Fruit fly (Drosophila melanogaster) whole organism, embryonic: ENCODE results near the gene CG33160.

ENCODE experiments used
- Atf3 ChIP-seq: fragments of 200-800 bp; sonication (Bioruptor generic); optimal IDR thresholded peaks from 3 replicates; lab custom pipeline; 2016; ENCODE audit warnings: missing biosample characterization, missing genetic modification characterization
- CG10274 ChIP-seq: fragments of 200-800 bp; sonication (Bioruptor generic); optimal IDR thresholded peaks from 3 replicates; lab custom pipeline; 2017; ENCODE audit warnings: missing biosample characterization, mild to moderate bottlenecking, missing genetic modification characterization
- CG10321 ChIP-seq: fragments of 200-800 bp; sonication (Bioruptor generic); IDR thresholded peaks from 2 replicates; pipeline ENCODE4 v1.3.6; 2022; ENCODE audit warnings: missing biosample characterization, missing genetic modification characterization
- CG10366 ChIP-seq: fragments of 200-800 bp; sonication (Bioruptor generic); IDR thresholded peaks from 2 replicates; pipeline ENCODE4 v1.3.6; 2022; ENCODE audit warnings: missing biosample characterization, missing genetic modification characterization
- CG10431 ChIP-seq: fragments of 200-800 bp; sonication (Bioruptor generic); optimal IDR thresholded peaks from 3 replicates; lab custom pipeline; 2018; ENCODE audit warnings: missing biosample characterization, mild to moderate bottlenecking, missing genetic modification characterization
- CG10462 ChIP-seq: fragments of 200-800 bp; sonication (Bioruptor generic); optimal IDR thresholded peaks from 2 replicates; lab custom pipeline; 2016; ENCODE audit warnings: missing biosample characterization, missing genetic modification characterization
- CG12219 ChIP-seq: fragments of 200-800 bp; sonication (Bioruptor generic); optimal IDR thresholded peaks from 3 replicates; lab custom pipeline; 2018; ENCODE audit warnings: missing biosample characterization, mild to moderate bottlenecking, missing genetic modification characterization
- CG14014 ChIP-seq: fragments of 200-800 bp; sonication (Bioruptor generic); IDR thresholded peaks from 2 replicates; pipeline ENCODE4 v1.3.6; 2022; ENCODE audit warnings: missing biosample characterization, missing genetic modification characterization
- CG16779 ChIP-seq: fragments of 200-800 bp; sonication (Bioruptor generic); IDR thresholded peaks from 2 replicates; pipeline ENCODE4 v1.3.6; 2022; ENCODE audit warnings: missing biosample characterization, missing genetic modification characterization
- CG16813 ChIP-seq: fragments of 200-800 bp; sonication (Bioruptor generic); IDR thresholded peaks from 3 replicates; pipeline ENCODE4 v1.3.6; 2022; ENCODE audit warnings: missing biosample characterization, missing genetic modification characterization; ENCODE audit not compliant: partially characterized antibody
- CG17829 ChIP-seq: fragments of 200-800 bp; optimal IDR thresholded peaks from 2 replicates; lab custom pipeline; 2019; ENCODE audit warnings: missing biosample characterization, mild to moderate bottlenecking, missing genetic modification characterization, moderate library complexity
- CG31224 ChIP-seq: fragments of 200-800 bp; sonication (Bioruptor generic); IDR thresholded peaks from 2 replicates; pipeline ENCODE4 v1.3.6; 2022; ENCODE audit warnings: missing biosample characterization, missing genetic modification characterization
- CG32532 ChIP-seq: fragments of 200-800 bp; sonication (Bioruptor generic); IDR thresholded peaks from 2 replicates; pipeline ENCODE4 v1.3.6; 2022; ENCODE audit warnings: missing biosample characterization, missing genetic modification characterization
- CG7271 ChIP-seq: fragments of 200-800 bp; sonication (Bioruptor generic); optimal IDR thresholded peaks from 2 replicates; lab custom pipeline; 2018; ENCODE audit warnings: missing biosample characterization, mild to moderate bottlenecking, missing genetic modification characterization, moderate library complexity
- CG7928 ChIP-seq: fragments of 200-800 bp; sonication (Bioruptor generic); optimal IDR thresholded peaks from 2 replicates; lab custom pipeline; 2017; ENCODE audit warnings: missing biosample characterization, mild to moderate bottlenecking, missing genetic modification characterization
- CG8478 ChIP-seq: fragments of >200 bp; optimal IDR thresholded peaks from 2 replicates; lab custom pipeline; 2018
- CrebB ChIP-seq: fragments of 200-800 bp; sonication (Bioruptor generic); optimal IDR thresholded peaks from 3 replicates; lab custom pipeline; 2018; ENCODE audit warnings: missing biosample characterization, mild to moderate bottlenecking, missing genetic modification characterization
- Dbx ChIP-seq: fragments of 200-800 bp; sonication (Bioruptor generic); IDR thresholded peaks from 3 replicates; pipeline ENCODE4 v1.3.6; 2022; ENCODE audit warnings: missing biosample characterization, missing genetic modification characterization
- Dip3 ChIP-seq: fragments of 200-800 bp; sonication (Bioruptor generic); optimal IDR thresholded peaks from 3 replicates; lab custom pipeline; 2016; ENCODE audit warnings: missing biosample characterization, missing genetic modification characterization
- Doc2 ChIP-seq: fragments of 200-800 bp; sonication (Bioruptor generic); IDR thresholded peaks from 2 replicates; pipeline ENCODE4 v1.3.6; 2022; ENCODE audit warnings: missing biosample characterization, missing genetic modification characterization
- Doc3 ChIP-seq: fragments of 200-800 bp; sonication (Bioruptor generic); IDR thresholded peaks from 3 replicates; pipeline ENCODE4 v1.3.6; 2022; ENCODE audit warnings: missing biosample characterization, missing genetic modification characterization; ENCODE audit not compliant: partially characterized antibody
- E2f2 ChIP-seq: fragments of 200-800 bp; sonication (Bioruptor generic); IDR thresholded peaks from 2 replicates; pipeline ENCODE4 v1.3.6; 2022; ENCODE audit warnings: missing biosample characterization, missing genetic modification characterization
- Fer3 ChIP-seq: fragments of 200-800 bp; sonication (Bioruptor generic); optimal IDR thresholded peaks from 2 replicates; lab custom pipeline; 2018; ENCODE audit warnings: missing biosample characterization, mild to moderate bottlenecking, missing genetic modification characterization, moderate library complexity
- H15 ChIP-seq: fragments of 200-800 bp; sonication (Bioruptor generic); IDR thresholded peaks from 3 replicates; pipeline ENCODE4 v1.3.6; 2022; ENCODE audit warnings: missing biosample characterization, missing genetic modification characterization
- HmgZ ChIP-seq: fragments of 200-800 bp; sonication (Bioruptor generic); optimal IDR thresholded peaks from 2 replicates; lab custom pipeline; 2018; ENCODE audit warnings: missing biosample characterization, mild to moderate bottlenecking, missing genetic modification characterization
- Pdp1 ChIP-seq, 2 experiments: fragments of 200-800 bp; sonication (Bioruptor generic); optimal IDR thresholded peaks; 3 replicates each; lab custom pipeline; 2016; ENCODE audit warnings: missing biosample characterization in 2 of 2, missing genetic modification characterization in 2 of 2, mild to moderate bottlenecking in 1 of 2, moderate library complexity in 1 of 2
- Six4 ChIP-seq: fragments of 200-800 bp; sonication (Bioruptor generic); optimal IDR thresholded peaks from 2 replicates; lab custom pipeline; 2016; ENCODE audit warnings: missing biosample characterization, missing genetic modification characterization
- TFAM ChIP-seq: fragments of 200-800 bp; sonication (Bioruptor generic); optimal IDR thresholded peaks from 2 replicates; lab custom pipeline; 2017; ENCODE audit warnings: missing biosample characterization, missing genetic modification characterization, inconsistent platforms
- ab ChIP-seq: fragments of 200-800 bp; sonication (Bioruptor generic); optimal IDR thresholded peaks from 2 replicates; lab custom pipeline; 2016; ENCODE audit warnings: missing biosample characterization, missing genetic modification characterization
- abd-A ChIP-seq: fragments of 200-800 bp; sonication (Bioruptor generic); optimal IDR thresholded peaks from 3 replicates; lab custom pipeline; 2019; ENCODE audit warnings: missing biosample characterization, mild to moderate bottlenecking, missing genetic modification characterization, moderate library complexity
- ash1 ChIP-seq: fragments of 200-800 bp; sonication (Bioruptor generic); optimal IDR thresholded peaks from 2 replicates; lab custom pipeline; 2018; ENCODE audit warnings: missing biosample characterization, mild to moderate bottlenecking, missing genetic modification characterization
- dysf ChIP-seq: fragments of 200-800 bp; sonication (Bioruptor generic); IDR thresholded peaks from 3 replicates; pipeline ENCODE4 v1.3.6; 2022; ENCODE audit warnings: missing biosample characterization, missing genetic modification characterization
- gcm ChIP-seq: fragments of 200-800 bp; sonication (Bioruptor generic); optimal IDR thresholded peaks from 2 replicates; lab custom pipeline; 2019; ENCODE audit warnings: missing biosample characterization, mild to moderate bottlenecking, missing genetic modification characterization, moderate library complexity
- gcm2 ChIP-seq: fragments of 200-800 bp; sonication (Bioruptor generic); optimal IDR thresholded peaks from 2 replicates; lab custom pipeline; 2016; ENCODE audit warnings: missing biosample characterization, missing genetic modification characterization
- gem ChIP-seq: fragments of 200-800 bp; sonication (Bioruptor generic); optimal IDR thresholded peaks from 2 replicates; lab custom pipeline; 2019; ENCODE audit warnings: missing biosample characterization, mild to moderate bottlenecking, missing genetic modification characterization, moderate library complexity
- jigr1 ChIP-seq: fragments of 200-800 bp; sonication (Bioruptor generic); IDR thresholded peaks from 3 replicates; pipeline ENCODE4 v1.3.6; 2022; ENCODE audit warnings: missing biosample characterization, missing genetic modification characterization
- jing ChIP-seq: fragments of 200-800 bp; sonication (Bioruptor generic); optimal IDR thresholded peaks from 2 replicates; lab custom pipeline; 2018; ENCODE audit warnings: missing biosample characterization, mild to moderate bottlenecking, missing genetic modification characterization
- mirr ChIP-seq: fragments of 200-800 bp; sonication (Bioruptor generic); optimal IDR thresholded peaks from 3 replicates; lab custom pipeline; 2018; ENCODE audit warnings: missing biosample characterization, mild to moderate bottlenecking, missing genetic modification characterization
- pfk ChIP-seq: fragments of 200-800 bp; sonication (Bioruptor generic); optimal IDR thresholded peaks from 2 replicates; lab custom pipeline; 2018; ENCODE audit warnings: missing biosample characterization, mild to moderate bottlenecking, missing genetic modification characterization, moderate library complexity
- pum ChIP-seq: fragments of 200-800 bp; sonication (Bioruptor generic); optimal IDR thresholded peaks from 2 replicates; lab custom pipeline; 2016; ENCODE audit warnings: missing biosample characterization, missing genetic modification characterization
- rib ChIP-seq: fragments of 200-800 bp; sonication (Bioruptor generic); IDR thresholded peaks from 2 replicates; pipeline ENCODE4 v1.3.6; 2022; ENCODE audit warnings: missing biosample characterization, missing genetic modification characterization
- ro ChIP-seq: fragments of 200-800 bp; sonication (Bioruptor generic); IDR thresholded peaks from 2 replicates; pipeline ENCODE4 v1.3.6; 2022; ENCODE audit warnings: missing biosample characterization, missing genetic modification characterization
- run ChIP-seq: fragments of 200-800 bp; sonication (Bioruptor generic); optimal IDR thresholded peaks from 3 replicates; lab custom pipeline; 2018; ENCODE audit warnings: missing biosample characterization, mild to moderate bottlenecking, missing genetic modification characterization
- sc ChIP-seq, 3 experiments: fragments of >200 bp in 2 of 3; fragments of 200-800 bp in 1 of 3; sonication (Bioruptor generic) in 1 of 3; optimal IDR thresholded peaks; 2 replicates in 2 of 3; 3 replicates in 1 of 3; lab custom pipeline; 2017; ENCODE audit warnings: mild to moderate bottlenecking in 1 of 3, missing biosample characterization in 1 of 3, missing genetic modification characterization in 1 of 3, missing genetic modification reagents in 1 of 3
- schlank ChIP-seq: fragments of 200-800 bp; sonication (Bioruptor generic); optimal IDR thresholded peaks from 2 replicates; lab custom pipeline; 2018; ENCODE audit warnings: missing biosample characterization, mild to moderate bottlenecking, missing genetic modification characterization
- so ChIP-seq: fragments of 200-800 bp; sonication (Bioruptor generic); IDR thresholded peaks from 3 replicates; pipeline ENCODE4 v1.3.6; 2022; ENCODE audit warnings: missing biosample characterization, missing genetic modification characterization
- stwl ChIP-seq: fragments of 200-800 bp; sonication (Bioruptor generic); optimal IDR thresholded peaks from 3 replicates; lab custom pipeline; 2018; ENCODE audit warnings: missing biosample characterization, mild to moderate bottlenecking, missing genetic modification characterization, moderate library complexity
- trem ChIP-seq: fragments of 200-800 bp; optimal IDR thresholded peaks from 3 replicates; lab custom pipeline; 2019; ENCODE audit warnings: missing biosample characterization, mild to moderate bottlenecking, missing genetic modification characterization, moderate library complexity
- trh ChIP-seq: fragments of 200-800 bp; sonication (Bioruptor generic); optimal IDR thresholded peaks from 2 replicates; lab custom pipeline; 2016; ENCODE audit warnings: missing biosample characterization, missing genetic modification characterization
- zen ChIP-seq: fragments of 200-800 bp; sonication (Bioruptor generic); optimal IDR thresholded peaks from 3 replicates; lab custom pipeline; 2018; ENCODE audit warnings: missing biosample characterization, mild to moderate bottlenecking, missing genetic modification characterization, moderate library complexity

CG33160 gene

DNA sequence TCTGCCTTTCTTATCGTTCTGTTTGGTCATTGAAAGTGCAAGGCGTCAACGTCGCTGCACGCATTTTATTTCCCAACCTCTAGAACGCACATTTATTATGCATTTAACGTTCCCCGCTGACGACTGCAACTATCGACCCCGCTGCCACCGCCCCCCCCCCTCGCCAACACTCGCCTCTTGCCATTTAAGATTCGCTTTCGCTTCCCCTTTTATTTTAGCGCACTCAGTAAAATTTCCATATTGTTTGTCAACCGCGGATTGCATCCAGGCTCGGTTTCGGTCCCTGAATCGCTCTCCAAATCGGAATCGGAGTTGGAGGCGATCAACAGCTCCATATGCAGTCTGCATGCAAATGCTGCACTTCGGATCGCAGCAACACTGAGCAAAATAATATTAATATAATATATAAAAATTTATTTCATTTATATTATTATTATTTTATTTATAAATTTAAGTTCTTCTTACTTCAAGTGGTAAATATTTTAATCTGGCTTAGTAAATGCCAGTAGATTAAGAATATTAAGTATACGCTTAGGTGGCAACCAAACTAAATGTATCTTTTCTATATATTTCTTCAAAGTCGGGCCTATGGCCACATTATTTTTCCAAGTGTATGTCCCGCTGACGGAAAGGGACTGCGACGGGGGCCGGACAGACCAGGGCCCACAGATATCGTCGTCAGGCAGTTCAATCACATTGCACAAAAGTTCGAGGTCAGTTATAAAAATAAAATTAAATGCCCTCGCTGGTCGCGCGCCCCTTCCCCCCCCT lies 34.6 kb upstream of the CG33160 start (continued):
- no peak for TF ChIP-seq CG7928
- TF ChIP-seq H15 (GFP tag; lab: Robert Waterston, UW) = no peak
- no peak for TF ChIP-seq CG7271 (tag; lab: Kevin White, UChicago)
- TF ChIP-seq run (tag; lab: Kevin White, UChicago) = no peak
- no peak for TF ChIP-seq sc (optimal IDR thresholded peaks at IDR 0.05; lab: Kevin White, UChicago)
- peak; percentile 4 for TF ChIP-seq sc (GFP tag; optimal IDR thresholded peaks at IDR 0.05; lab: Kevin White, UChicago)
- peak; percentile 17 for TF ChIP-seq trem (tag; lab: Kevin White, UChicago)
- no peak for TF ChIP-seq Dbx (GFP tag; lab: Robert Waterston, UW)
- TF ChIP-seq CG16813 = no peak
- no peak for TF ChIP-seq jigr1 (GFP tag; lab: Robert Waterston, UW)
- TF ChIP-seq abd-A (tag; lab: Kevin White, UChicago) = no peak
- no peak for TF ChIP-seq zen (tag; lab: Kevin White, UChicago)
- TF ChIP-seq Doc3 = no peak
- TF ChIP-seq pfk = no peak
- no peak for TF ChIP-seq pum (GFP tag; lab: Kevin White, UChicago)
- TF ChIP-seq ab (GFP tag; lab: Kevin White, UChicago) = no peak
- no peak for TF ChIP-seq stwl (tag; lab: Kevin White, UChicago)
- no peak for TF ChIP-seq CrebB
- TF ChIP-seq CG32532 (GFP tag; lab: Robert Waterston, UW) = no peak
- no peak for TF ChIP-seq rib (GFP tag; lab: Robert Waterston, UW)
- TF ChIP-seq Six4 (GFP tag; lab: Kevin White, UChicago) = no peak
- no peak for TF ChIP-seq CG10431 (GFP tag; lab: Kevin White, UChicago)
- no peak for TF ChIP-seq mirr (GFP tag; lab: Kevin White, UChicago)
- peak; percentile 41; the same call in 1 of the 2 replicates for TF ChIP-seq CG10366 (GFP tag; lab: Robert Waterston, UW)
- TF ChIP-seq trh (GFP tag; lab: Kevin White, UChicago) = no peak
- no peak for TF ChIP-seq Dip3 (GFP tag; lab: Kevin White, UChicago)
- TF ChIP-seq HmgZ (tag; lab: Kevin White, UChicago) = no peak
- no peak for TF ChIP-seq gcm2 (GFP tag; lab: Kevin White, UChicago)
- peak; percentile 63 for TF ChIP-seq gem (tag; lab: Kevin White, UChicago)
- TF ChIP-seq schlank = no peak
- TF ChIP-seq Atf3 = no peak
- no peak for TF ChIP-seq CG31224 (GFP tag; lab: Robert Waterston, UW)
- no peak for TF ChIP-seq CG10274 (GFP tag; lab: Kevin White, UChicago)
- no peak for TF ChIP-seq CG16779
- no peak for TF ChIP-seq Pdp1 (GFP tag; optimal IDR thresholded peaks at IDR 0.05; lab: Kevin White, UChicago)
- TF ChIP-seq CG10462 (GFP tag; lab: Kevin White, UChicago) = no peak
- no peak for TF ChIP-seq jing (GFP tag; lab: Kevin White, UChicago)
- TF ChIP-seq CG14014 (GFP tag; lab: Robert Waterston, UW) = no peak
- TF ChIP-seq so (GFP tag; lab: Robert Waterston, UW) = no peak
- TF ChIP-seq CG17829 (tag; lab: Kevin White, UChicago) = peak; percentile 11
- TF ChIP-seq gcm = no peak
- TF ChIP-seq E2f2 = no peak
- no peak for TF ChIP-seq CG8478 (lab: Kevin White, UChicago)
- TF ChIP-seq Doc2 (GFP tag; lab: Robert Waterston, UW) = no peak
- no peak for TF ChIP-seq CG10321 (GFP tag; lab: Robert Waterston, UW)
- TF ChIP-seq ash1 (GFP tag; lab: Kevin White, UChicago) = no peak
- no peak for TF ChIP-seq ro
- TF ChIP-seq CG12219 (GFP tag; lab: Kevin White, UChicago) = no peak
- no peak for TF ChIP-seq TFAM (GFP tag; lab: Kevin White, UChicago)
- no peak for TF ChIP-seq Fer3 (tag; lab: Kevin White, UChicago)
- 0 out of 3 replicates have a peak, but pooled peaks have one; percentile 25 for TF ChIP-seq dysf (GFP tag; lab: Robert Waterston, UW)
